Worm (Caenorhabditis elegans): ENCODE data around the gene spe-6.

- TF ChIP-seq cog-1 (tag; optimal IDR thresholded peaks at IDR 0.05) (no peak), T22C8.4 (GFP tag; IDR thresholded peaks at IDR 0.05) (no peak), ztf-29 (GFP tag; IDR thresholded peaks at IDR 0.05) (no peak), flt-1 (GFP tag; IDR thresholded peaks at IDR 0.05) (no peak), ref-1 (GFP tag; conservative IDR thresholded peaks at IDR 0.05) (no peak), ztf-23 (GFP tag; IDR thresholded peaks at IDR 0.05) (no peak), tab-1 (GFP tag; IDR thresholded peaks at IDR 0.05) (no peak), klf-2 (GFP tag; conservative IDR thresholded peaks at IDR 0.05) (no peak)
Observed at ce11 chrIII:11510826-11511225, 5.5 kb downstream of the spe-6 start.
